Worm (Caenorhabditis elegans) whole organism, L4 larva: Measurements from ENCODE around the gene dhhc-1.

ENCODE experiments used
- F37D6.2 ChIP-seq: sonication (generic microtip); optimal IDR thresholded peaks from 2 replicates; lab custom pipeline; 2016; ENCODE audit warnings: mild to moderate bottlenecking, missing genetic modification characterization, missing compliant biosample characterization
- R02D3.7 ChIP-seq: fragments of 150-350 bp; sonication (generic microtip); optimal IDR thresholded peaks from 3 replicates; lab custom pipeline; 2014; ENCODE audit warnings: missing biosample characterization, missing genetic modification characterization
- T20F7.1 ChIP-seq: fragments of 200-800 bp; sonication (Bioruptor generic); optimal IDR thresholded peaks from 2 replicates; lab custom pipeline; 2018; ENCODE audit warnings: mild to moderate bottlenecking, missing genetic modification characterization, missing compliant biosample characterization
- Y5F2A.4 ChIP-seq: fragments of 200-800 bp; sonication (Bioruptor generic); optimal IDR thresholded peaks from 2 replicates; lab custom pipeline; 2018; ENCODE audit warnings: mild to moderate bottlenecking, missing genetic modification characterization, missing compliant biosample characterization
- Y75B8A.6 ChIP-seq: fragments of 200-800 bp; sonication (Bioruptor generic); IDR thresholded peaks from 2 replicates; pipeline ENCODE4 v1.3.6; 2022; ENCODE audit warnings: missing genetic modification reagents, missing genetic modification characterization, missing compliant biosample characterization
- ama-1 ChIP-seq: fragments of 150-350 bp; optimal IDR thresholded peaks from 2 replicates; lab custom pipeline; 2014; ENCODE audit warnings: inconsistent platforms, mixed read lengths
- ceh-20 ChIP-seq: fragments of 200-800 bp; sonication (Bioruptor generic); IDR thresholded peaks from 2 replicates; pipeline ENCODE4 v1.3.6; 2022; ENCODE audit warnings: missing genetic modification reagents, missing genetic modification characterization, missing compliant biosample characterization
- ceh-28 ChIP-seq: fragments of 150-350 bp; optimal IDR thresholded peaks from 2 replicates; lab custom pipeline; 2014; ENCODE audit warnings: missing biosample characterization, missing genetic modification reagents, missing genetic modification characterization
- ceh-62 ChIP-seq: sonication (generic microtip); optimal IDR thresholded peaks from 2 replicates; lab custom pipeline; 2017; ENCODE audit warnings: missing biosample characterization, missing genetic modification characterization
- ceh-82 ChIP-seq: sonication (generic microtip); optimal IDR thresholded peaks from 2 replicates; lab custom pipeline; 2017; ENCODE audit warnings: missing biosample characterization, missing genetic modification characterization
- daf-16 ChIP-seq, 3 experiments: sonication (generic microtip); optimal IDR thresholded peaks; 2 replicates each; lab custom pipeline; 2016 to 2017; ENCODE audit warnings: missing genetic modification characterization in 3 of 3, missing genetic modification reagents in 3 of 3, mild to moderate bottlenecking in 2 of 3, missing compliant biosample characterization in 2 of 3, missing biosample characterization in 1 of 3, moderate library complexity in 1 of 3
- dmd-6 ChIP-seq: fragments of 200-800 bp; sonication (Bioruptor generic); IDR thresholded peaks from 2 replicates; pipeline ENCODE4 v1.3.6; 2022; ENCODE audit warnings: missing genetic modification reagents, missing genetic modification characterization, missing compliant biosample characterization
- dmd-8 ChIP-seq: fragments of 200-800 bp; sonication (Bioruptor generic); IDR thresholded peaks from 2 replicates; pipeline ENCODE4 v1.3.6; 2022; ENCODE audit warnings: missing genetic modification characterization, missing compliant biosample characterization
- duxl-1 ChIP-seq: sonication (generic microtip); optimal IDR thresholded peaks from 2 replicates; lab custom pipeline; 2016; ENCODE audit warnings: mild to moderate bottlenecking, missing genetic modification characterization, moderate library complexity, missing compliant biosample characterization; ENCODE audit not compliant: poor library complexity
- egl-43 ChIP-seq: fragments of 200-800 bp; sonication (Bioruptor generic); IDR thresholded peaks from 2 replicates; pipeline ENCODE4 v1.3.6; 2022; ENCODE audit warnings: missing genetic modification reagents, missing genetic modification characterization, missing compliant biosample characterization
- fkh-10 ChIP-seq: fragments of 150-350 bp; optimal IDR thresholded peaks from 2 replicates; lab custom pipeline; 2014; ENCODE audit warnings: missing biosample characterization, missing genetic modification reagents, missing genetic modification characterization
- gei-8 ChIP-seq: fragments of 200-800 bp; sonication (Bioruptor generic); optimal IDR thresholded peaks from 2 replicates; lab custom pipeline; 2018; ENCODE audit warnings: mild to moderate bottlenecking, missing genetic modification characterization, missing compliant biosample characterization
- hif-1 ChIP-seq, 2 experiments: sonication (generic microtip); optimal IDR thresholded peaks; 2 replicates each; lab custom pipeline; 2016 to 2017; ENCODE audit warnings: missing compliant biosample characterization in 2 of 2, missing genetic modification characterization in 2 of 2, missing genetic modification reagents in 2 of 2, missing genotype in 2 of 2, mild to moderate bottlenecking in 1 of 2
- hlh-11 ChIP-seq: fragments of 200-800 bp; sonication (Bioruptor generic); optimal IDR thresholded peaks from 2 replicates; lab custom pipeline; 2018; ENCODE audit warnings: mild to moderate bottlenecking, missing genetic modification characterization, missing compliant biosample characterization
- hlh-30 ChIP-seq: sonication (generic microtip); optimal IDR thresholded peaks from 2 replicates; lab custom pipeline; 2017; ENCODE audit warnings: antibody characterized with exemption, mild to moderate bottlenecking, missing genetic modification characterization, missing compliant biosample characterization; ENCODE audit not compliant: insufficient read depth
- hmg-1.1 ChIP-seq: fragments of 200-800 bp; sonication (Bioruptor generic); IDR thresholded peaks from 2 replicates; pipeline ENCODE4 v1.3.6; 2022; ENCODE audit warnings: missing genetic modification reagents, missing genetic modification characterization, missing compliant biosample characterization
- jun-1 ChIP-seq: fragments of 150-350 bp; optimal IDR thresholded peaks from 2 replicates; lab custom pipeline; 2014; ENCODE audit warnings: missing biosample characterization, missing genetic modification reagents, missing genetic modification characterization
- lim-7 ChIP-seq: fragments of 200-800 bp; sonication (Bioruptor generic); IDR thresholded peaks from 2 replicates; pipeline ENCODE4 v1.3.6; 2022; ENCODE audit warnings: missing genetic modification characterization, missing compliant biosample characterization
- lin-39 ChIP-seq: fragments of 150-350 bp; optimal IDR thresholded peaks from 2 replicates; lab custom pipeline; 2014; ENCODE audit warnings: missing biosample characterization, missing genetic modification reagents, missing genetic modification characterization
- madf-9 ChIP-seq: fragments of 200-800 bp; sonication (Bioruptor generic); conservative IDR thresholded peaks from 2 replicates; pipeline ENCODE4 v1.3.6; 2022; ENCODE audit warnings: missing genetic modification reagents, missing genetic modification characterization, missing compliant biosample characterization
- mdt-29 ChIP-seq: fragments of 200-800 bp; sonication (Bioruptor generic); IDR thresholded peaks from 2 replicates; pipeline ENCODE4 v1.3.6; 2022; ENCODE audit warnings: missing genetic modification reagents, missing genetic modification characterization, missing compliant biosample characterization
- mep-1 ChIP-seq: fragments of 150-350 bp; sonication (generic microtip); optimal IDR thresholded peaks from 3 replicates; lab custom pipeline; 2014; ENCODE audit warnings: missing biosample characterization, missing genetic modification characterization
- mes-2 ChIP-seq: sonication (generic microtip); optimal IDR thresholded peaks from 2 replicates; lab custom pipeline; 2016; ENCODE audit warnings: missing genotype, mild to moderate bottlenecking, missing genetic modification characterization, missing compliant biosample characterization; ENCODE audit not compliant: poor library complexity, severe bottlenecking
- mxl-3 ChIP-seq: fragments of 200-800 bp; sonication (Bioruptor generic); optimal IDR thresholded peaks from 2 replicates; lab custom pipeline; 2018; ENCODE audit warnings: mild to moderate bottlenecking, missing genetic modification characterization, missing compliant biosample characterization
- nhr-102 ChIP-seq: sonication (generic microtip); optimal IDR thresholded peaks from 2 replicates; lab custom pipeline; 2016; ENCODE audit warnings: mild to moderate bottlenecking, missing genetic modification characterization, moderate library complexity, missing compliant biosample characterization
- nhr-25 ChIP-seq: sonication (generic microtip); optimal IDR thresholded peaks from 2 replicates; lab custom pipeline; 2017; ENCODE audit warnings: missing genetic modification characterization, mild to moderate bottlenecking, missing compliant biosample characterization, antibody characterized with exemption, moderate library complexity, borderline replicate concordance; ENCODE audit not compliant: insufficient read depth
- nhr-28 ChIP-seq: fragments of 150-350 bp; optimal IDR thresholded peaks from 2 replicates; lab custom pipeline; 2014; ENCODE audit warnings: missing biosample characterization, missing genetic modification characterization
- nhr-42 ChIP-seq: fragments of 200-800 bp; sonication (Bioruptor generic); IDR thresholded peaks from 2 replicates; pipeline ENCODE4 v1.3.6; 2022; ENCODE audit warnings: missing genetic modification characterization, missing compliant biosample characterization
- nhr-48 ChIP-seq: sonication (generic microtip); optimal IDR thresholded peaks from 2 replicates; lab custom pipeline; 2016; ENCODE audit warnings: mild to moderate bottlenecking, missing genetic modification characterization, missing compliant biosample characterization
- nhr-6 ChIP-seq: fragments of 150-350 bp; optimal IDR thresholded peaks from 2 replicates; lab custom pipeline; 2014; ENCODE audit warnings: missing biosample characterization, missing genetic modification characterization
- nhr-76 ChIP-seq: fragments of 150-350 bp; optimal IDR thresholded peaks from 2 replicates; lab custom pipeline; 2014; ENCODE audit warnings: missing biosample characterization, missing genetic modification characterization
- nhr-77 ChIP-seq: fragments of 150-350 bp; optimal IDR thresholded peaks from 2 replicates; lab custom pipeline; 2014; ENCODE audit warnings: missing biosample characterization, missing genetic modification characterization
- saeg-2 ChIP-seq: fragments of 200-800 bp; sonication (Bioruptor generic); IDR thresholded peaks from 2 replicates; pipeline ENCODE4 v1.3.6; 2022; ENCODE audit warnings: missing genetic modification reagents, missing genetic modification characterization, missing compliant biosample characterization
- snpc-1.2 ChIP-seq: fragments of 200-800 bp; sonication (Bioruptor generic); IDR thresholded peaks from 2 replicates; pipeline ENCODE4 v1.3.6; 2022; ENCODE audit warnings: missing genetic modification reagents, missing genetic modification characterization, missing compliant biosample characterization
- spr-1 ChIP-seq: sonication (generic microtip); optimal IDR thresholded peaks from 2 replicates; lab custom pipeline; 2016; ENCODE audit warnings: mild to moderate bottlenecking, missing genetic modification characterization, missing compliant biosample characterization
- spr-3 ChIP-seq: fragments of 200-800 bp; sonication (Bioruptor generic); optimal IDR thresholded peaks from 2 replicates; lab custom pipeline; 2018; ENCODE audit warnings: mild to moderate bottlenecking, missing genetic modification characterization, missing compliant biosample characterization
- tag-97 ChIP-seq: fragments of 200-800 bp; sonication (Bioruptor generic); IDR thresholded peaks from 2 replicates; pipeline ENCODE4 v1.3.6; 2022; ENCODE audit warnings: missing genetic modification characterization, missing compliant biosample characterization
- unc-39 ChIP-seq: sonication (generic microtip); optimal IDR thresholded peaks from 2 replicates; lab custom pipeline; 2017; ENCODE audit warnings: missing biosample characterization, missing genetic modification characterization
- unc-62 ChIP-seq, 3 experiments: fragments of 150-350 bp in 1 of 3; sonication (generic microtip); optimal IDR thresholded peaks in 2 of 3; peaks in 1 of 3; 1 replicate in 1 of 3; 2 replicates in 2 of 3; lab custom pipeline; 2014 to 2017; ENCODE audit warnings: missing biosample characterization in 3 of 3, missing genetic modification characterization in 3 of 3, missing genetic modification reagents in 3 of 3, missing genotype in 1 of 3
- vab-7 ChIP-seq: fragments of 200-800 bp; sonication (Bioruptor generic); IDR thresholded peaks from 2 replicates; pipeline ENCODE4 v1.3.6; 2022; ENCODE audit warnings: missing genetic modification reagents, missing genetic modification characterization, missing compliant biosample characterization
- zag-1 ChIP-seq: fragments of 150-350 bp; optimal IDR thresholded peaks from 2 replicates; lab custom pipeline; 2014; ENCODE audit warnings: missing biosample characterization, missing genetic modification characterization
- zfp-2 ChIP-seq: sonication (generic microtip); optimal IDR thresholded peaks from 2 replicates; lab custom pipeline; 2016; ENCODE audit warnings: mild to moderate bottlenecking, missing genetic modification characterization, missing compliant biosample characterization
- zfp-3 ChIP-seq: fragments of 200-800 bp; sonication (Bioruptor generic); conservative IDR thresholded peaks from 2 replicates; pipeline ENCODE4 v1.3.6; 2022; ENCODE audit warnings: missing genetic modification reagents, missing genetic modification characterization, missing compliant biosample characterization

Gene dhhc-1

DNA sequence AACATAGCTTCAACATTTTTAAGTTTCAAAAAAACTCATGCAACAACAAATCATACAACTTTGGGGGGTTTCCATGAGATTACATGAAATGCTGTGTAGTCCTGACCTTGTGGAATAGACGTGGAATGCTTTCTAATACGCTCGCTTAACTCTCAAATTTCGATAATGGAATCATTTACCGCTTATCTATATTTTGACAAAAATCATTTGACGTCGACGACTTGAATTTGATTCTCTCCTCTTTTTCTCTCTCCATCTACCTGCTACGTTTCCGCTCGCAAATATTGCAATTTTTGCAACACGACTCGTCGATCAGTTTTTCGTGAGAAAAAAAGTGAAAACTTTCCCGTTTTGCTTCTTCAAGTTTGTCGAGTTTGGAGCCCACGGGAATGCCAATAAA, 11.1 kb downstream of the dhhc-1 start, which contains the start of gene flr-4 (continued):
- TF ChIP-seq nhr-25 (tag; lab: Kevin White, UChicago) (no peak), zfp-3 (GFP tag; lab: Robert Waterston, UW) (no peak), mxl-3 (GFP tag; lab: Kevin White, UChicago) (no peak), R02D3.7 (tag; lab: Kevin White, UChicago) (no peak), hif-1 (tag; optimal IDR thresholded peaks at IDR 0.05; lab: Kevin White, UChicago) (no peak), hlh-30 (tag; lab: Kevin White, UChicago) (peak; percentile 20), nhr-28 (peak; percentile 54), daf-16 (GFP tag; optimal IDR thresholded peaks at IDR 0.05; lab: Kevin White, UChicago) (no peak), daf-16 (tag; optimal IDR thresholded peaks at IDR 0.05; lab: Kevin White, UChicago) (peak; percentile 33), duxl-1 (tag; lab: Kevin White, UChicago) (no peak), vab-7 (GFP tag; lab: Robert Waterston, UW) (no peak), T20F7.1 (GFP tag; lab: Kevin White, UChicago) (no peak), zfp-2 (no peak), spr-1 (no peak), ama-1 (lab: Kevin White, UChicago) (no peak), gei-8 (no peak), egl-43 (GFP tag; lab: Robert Waterston, UW) (no peak), ceh-62 (no peak), snpc-1.2 (GFP tag; lab: Robert Waterston, UW) (no peak), dmd-6 (GFP tag; lab: Robert Waterston, UW) (peak; percentile 81), nhr-102 (no peak), unc-62 (GFP tag; optimal IDR thresholded peaks at IDR 0.05 in 1 of 2; lab: Kevin White, UChicago) (no peak), unc-62 (tag; optimal IDR thresholded peaks at IDR 0.05; lab: Kevin White, UChicago) (no peak), hlh-11 (tag; lab: Kevin White, UChicago) (peak; percentile 16), unc-39 (no peak), madf-9 (GFP tag; lab: Robert Waterston, UW) (no peak), ceh-28 (tag; lab: Kevin White, UChicago) (no peak), lim-7 (GFP tag; lab: Robert Waterston, UW) (no peak), zag-1 (no peak), mes-2 (tag; lab: Kevin White, UChicago) (no peak), nhr-77 (peak; percentile 17), ceh-20 (GFP tag; lab: Robert Waterston, UW) (no peak), mep-1 (tag; lab: Kevin White, UChicago) (no peak), Y75B8A.6 (GFP tag; lab: Robert Waterston, UW) (no peak), mdt-29 (GFP tag; lab: Robert Waterston, UW) (no peak), lin-39 (tag; lab: Kevin White, UChicago) (no peak), nhr-6 (tag; lab: Kevin White, UChicago) (no peak), F37D6.2 (tag; lab: Kevin White, UChicago) (no peak), nhr-76 (tag; lab: Kevin White, UChicago) (no peak), dmd-8 (GFP tag; lab: Robert Waterston, UW) (no peak), nhr-48 (tag; lab: Kevin White, UChicago) (no peak), saeg-2 (GFP tag; lab: Robert Waterston, UW) (no peak), fkh-10 (GFP tag; lab: Kevin White, UChicago) (no peak), Y5F2A.4 (no peak), tag-97 (no peak), hmg-1.1 (GFP tag; lab: Robert Waterston, UW) (no peak), nhr-42 (no peak), ceh-82 (no peak), spr-3 (GFP tag; lab: Kevin White, UChicago) (no peak), jun-1 (no peak)
- TF ChIP-seq, all 104 proteins: peak for 8
